Worm (Caenorhabditis elegans) whole organism, mixed stage, embryonic: ENCODE data around the gene pll-1.

Experiments
- M03D4.4 ChIP-seq: sonication (generic microtip); optimal IDR thresholded peaks from 2 replicates; lab custom pipeline; 2017; ENCODE audit warnings: mild to moderate bottlenecking, missing genetic modification characterization, missing compliant biosample characterization
- ceh-43 ChIP-seq: fragments of 200-800 bp; sonication (Bioruptor generic); optimal IDR thresholded peaks from 2 replicates; lab custom pipeline; 2018; ENCODE audit warnings: mild to moderate bottlenecking, missing genetic modification characterization, moderate library complexity, missing compliant biosample characterization
- cnd-1 ChIP-seq: fragments of 200-800 bp; sonication (Bioruptor generic); optimal IDR thresholded peaks from 2 replicates; lab custom pipeline; 2018; ENCODE audit warnings: mild to moderate bottlenecking, missing genetic modification characterization, missing compliant biosample characterization
- lin-13 ChIP-seq: fragments of 150-350 bp; optimal IDR thresholded peaks from 2 replicates; lab custom pipeline; 2014; ENCODE audit warnings: missing biosample characterization, missing genetic modification characterization
- lin-32 ChIP-seq: fragments of 200-800 bp; sonication (Bioruptor generic); optimal IDR thresholded peaks from 2 replicates; lab custom pipeline; 2018; ENCODE audit warnings: mild to moderate bottlenecking, missing genetic modification characterization, missing compliant biosample characterization
- mab-5 ChIP-seq: fragments of 150-350 bp; optimal IDR thresholded peaks from 2 replicates; lab custom pipeline; 2014; ENCODE audit warnings: missing biosample characterization, missing genetic modification characterization
- mep-1 ChIP-seq: fragments of 150-350 bp; optimal IDR thresholded peaks from 2 replicates; lab custom pipeline; 2017; ENCODE audit warnings: missing biosample characterization, missing genetic modification reagents, missing genetic modification characterization, inconsistent platforms
- nhr-237 ChIP-seq: fragments of 150-350 bp; optimal IDR thresholded peaks from 2 replicates; lab custom pipeline; 2014; ENCODE audit warnings: missing biosample characterization, missing genetic modification characterization
- pha-4 ChIP-seq: fragments of 150-350 bp; optimal IDR thresholded peaks from 2 replicates; lab custom pipeline; 2018; ENCODE audit warnings: missing biosample characterization, missing genetic modification reagents, missing genetic modification characterization
- sem-2 ChIP-seq: fragments of 200-800 bp; sonication (Bioruptor generic); optimal IDR thresholded peaks from 2 replicates; lab custom pipeline; 2018; ENCODE audit warnings: mild to moderate bottlenecking, missing genetic modification characterization, missing compliant biosample characterization
- tbx-8 ChIP-seq: fragments of 200-800 bp; sonication (Bioruptor generic); optimal IDR thresholded peaks from 2 replicates; lab custom pipeline; 2018; ENCODE audit warnings: mild to moderate bottlenecking, missing genetic modification characterization, moderate library complexity, missing compliant biosample characterization
- unc-120 ChIP-seq: sonication (generic microtip); optimal IDR thresholded peaks from 2 replicates; lab custom pipeline; 2017; ENCODE audit warnings: missing genetic modification characterization, missing compliant biosample characterization; ENCODE audit not compliant: poor library complexity, severe bottlenecking
- zip-8 ChIP-seq: fragments of 150-350 bp; optimal IDR thresholded peaks from 2 replicates; lab custom pipeline; 2014; ENCODE audit warnings: missing biosample characterization, missing genetic modification characterization

pll-1 gene

ce11 chrIII:402168-402813 lies 36.5 kb downstream of the pll-1 start, which contains the start of the genes Y55B1BL.1 and Y55B1BL.2:
Y55B1BL.1 (plus strand) TSS chrIII:402384.
Y55B1BL.2 (plus strand) TSS chrIII:402763.
- peak; percentile 22 for TF ChIP-seq zip-8 (tag; lab: Kevin White, UChicago)
- TF ChIP-seq lin-13 (tag; lab: Kevin White, UChicago), result no peak

- TF ChIP-seq unc-120 (no peak), mab-5 (tag; lab: Kevin White, UChicago) (no peak), nhr-237 (no peak), mep-1 (tag; lab: Kevin White, UChicago) (no peak), lin-32 (GFP tag; lab: Kevin White, UChicago) (no peak), ceh-43 (no peak), tbx-8 (GFP tag; lab: Kevin White, UChicago) (no peak), M03D4.4 (tag; lab: Kevin White, UChicago) (no peak), lin-13 (tag; lab: Kevin White, UChicago) (no peak)
Observed at ce11 chrIII:418649-419048, 52.9 kb downstream of the pll-1 start, which contains the start of gene stim-1. stim-1 (minus strand) TSS chrIII:418749.

- TF ChIP-seq pha-4 (no peak), sem-2 (GFP tag; lab: Kevin White, UChicago) (no peak), zip-8 (tag; lab: Kevin White, UChicago) (no peak)
Observed at ce11 chrIII:422553-422952, 56.8 kb downstream of the pll-1 start.

- no peak for TF ChIP-seq cnd-1 (tag; lab: Kevin White, UChicago)
Observed at ce11 chrIII:423875-424274, 58.1 kb downstream of the pll-1 start.
